Worm (Caenorhabditis elegans) whole organism, mixed stage, embryonic: Measurements from ENCODE around the gene pkn-1.

Experiments used
- M03D4.4 ChIP-seq: sonication (generic microtip); optimal IDR thresholded peaks from 2 replicates; lab custom pipeline; 2017; ENCODE audit warnings: mild to moderate bottlenecking, missing genetic modification characterization, missing compliant biosample characterization
- ceh-43 ChIP-seq: fragments of 200-800 bp; sonication (Bioruptor generic); optimal IDR thresholded peaks from 2 replicates; lab custom pipeline; 2018; ENCODE audit warnings: mild to moderate bottlenecking, missing genetic modification characterization, moderate library complexity, missing compliant biosample characterization
- ceh-83 ChIP-seq: fragments of 200-800 bp; sonication (Bioruptor generic); optimal IDR thresholded peaks from 2 replicates; lab custom pipeline; 2018; ENCODE audit warnings: mild to moderate bottlenecking, missing genetic modification characterization, missing compliant biosample characterization
- ces-1 ChIP-seq: fragments of 150-350 bp; optimal IDR thresholded peaks from 2 replicates; lab custom pipeline; 2014; ENCODE audit warnings: missing biosample characterization, missing genetic modification reagents, missing genetic modification characterization
- cnd-1 ChIP-seq: fragments of 200-800 bp; sonication (Bioruptor generic); optimal IDR thresholded peaks from 2 replicates; lab custom pipeline; 2018; ENCODE audit warnings: mild to moderate bottlenecking, missing genetic modification characterization, missing compliant biosample characterization
- drap-1 ChIP-seq: fragments of 200-800 bp; sonication (Bioruptor generic); optimal IDR thresholded peaks from 3 replicates; lab custom pipeline; 2018; ENCODE audit warnings: mild to moderate bottlenecking, missing genetic modification characterization, missing compliant biosample characterization
- elt-1 ChIP-seq: sonication (generic microtip); optimal IDR thresholded peaks from 2 replicates; lab custom pipeline; 2017; ENCODE audit warnings: missing genetic modification characterization, mild to moderate bottlenecking, missing compliant biosample characterization, antibody characterized with exemption, moderate library complexity, borderline replicate concordance; ENCODE audit not compliant: insufficient read depth
- elt-3 ChIP-seq: fragments of 150-350 bp; optimal IDR thresholded peaks from 2 replicates; lab custom pipeline; 2014; ENCODE audit warnings: missing biosample characterization, missing genetic modification characterization
- flh-1 ChIP-seq: fragments of 200-800 bp; sonication (Bioruptor generic); optimal IDR thresholded peaks from 2 replicates; lab custom pipeline; 2018; ENCODE audit warnings: mild to moderate bottlenecking, missing genetic modification characterization, moderate library complexity, missing compliant biosample characterization
- ham-2 ChIP-seq: fragments of 200-800 bp; sonication (Bioruptor generic); optimal IDR thresholded peaks from 2 replicates; lab custom pipeline; 2018; ENCODE audit warnings: mild to moderate bottlenecking, missing genetic modification characterization, missing compliant biosample characterization
- hlh-1 ChIP-seq: fragments of 150-350 bp; optimal IDR thresholded peaks from 2 replicates; lab custom pipeline; 2014; ENCODE audit warnings: missing biosample characterization, missing genetic modification reagents, missing genetic modification characterization
- lin-13 ChIP-seq: fragments of 150-350 bp; optimal IDR thresholded peaks from 2 replicates; lab custom pipeline; 2014; ENCODE audit warnings: missing biosample characterization, missing genetic modification characterization
- lsy-2 ChIP-seq: fragments of 150-350 bp; optimal IDR thresholded peaks from 2 replicates; lab custom pipeline; 2014; ENCODE audit warnings: missing biosample characterization, missing genetic modification characterization
- mep-1 ChIP-seq: fragments of 150-350 bp; optimal IDR thresholded peaks from 2 replicates; lab custom pipeline; 2017; ENCODE audit warnings: missing biosample characterization, missing genetic modification reagents, missing genetic modification characterization, inconsistent platforms
- mls-2 ChIP-seq: sonication (generic microtip); optimal IDR thresholded peaks from 2 replicates; lab custom pipeline; 2016; ENCODE audit warnings: mild to moderate bottlenecking, missing genetic modification characterization, moderate library complexity, missing compliant biosample characterization
- nhr-12 ChIP-seq: fragments of 150-350 bp; optimal IDR thresholded peaks from 2 replicates; lab custom pipeline; 2014; ENCODE audit warnings: missing biosample characterization, missing genetic modification characterization
- nhr-2 ChIP-seq: fragments of 150-350 bp; optimal IDR thresholded peaks from 2 replicates; lab custom pipeline; 2014; ENCODE audit warnings: missing biosample characterization, missing genetic modification characterization
- nhr-237 ChIP-seq: fragments of 150-350 bp; optimal IDR thresholded peaks from 2 replicates; lab custom pipeline; 2014; ENCODE audit warnings: missing biosample characterization, missing genetic modification characterization
- nhr-28 ChIP-seq: fragments of 150-350 bp; optimal IDR thresholded peaks from 2 replicates; lab custom pipeline; 2014; ENCODE audit warnings: missing biosample characterization, missing genetic modification characterization
- pha-4 ChIP-seq: fragments of 150-350 bp; optimal IDR thresholded peaks from 2 replicates; lab custom pipeline; 2018; ENCODE audit warnings: missing biosample characterization, missing genetic modification reagents, missing genetic modification characterization
- sem-2 ChIP-seq: fragments of 200-800 bp; sonication (Bioruptor generic); optimal IDR thresholded peaks from 2 replicates; lab custom pipeline; 2018; ENCODE audit warnings: mild to moderate bottlenecking, missing genetic modification characterization, missing compliant biosample characterization
- sptf-1 ChIP-seq: sonication (generic microtip); optimal IDR thresholded peaks from 2 replicates; lab custom pipeline; 2017; ENCODE audit warnings: mild to moderate bottlenecking, missing genetic modification characterization, moderate library complexity, missing compliant biosample characterization
- unc-120 ChIP-seq: sonication (generic microtip); optimal IDR thresholded peaks from 2 replicates; lab custom pipeline; 2017; ENCODE audit warnings: missing genetic modification characterization, missing compliant biosample characterization; ENCODE audit not compliant: poor library complexity, severe bottlenecking
- unc-39 ChIP-seq: fragments of 150-350 bp; optimal IDR thresholded peaks from 2 replicates; lab custom pipeline; 2014; ENCODE audit warnings: missing biosample characterization, missing genetic modification characterization
- unc-62 ChIP-seq: fragments of 150-350 bp; optimal IDR thresholded peaks from 2 replicates; lab custom pipeline; 2014; ENCODE audit warnings: missing biosample characterization, missing genetic modification reagents, missing genetic modification characterization
- zip-8 ChIP-seq: fragments of 150-350 bp; optimal IDR thresholded peaks from 2 replicates; lab custom pipeline; 2014; ENCODE audit warnings: missing biosample characterization, missing genetic modification characterization

pkn-1 gene

DNA sequence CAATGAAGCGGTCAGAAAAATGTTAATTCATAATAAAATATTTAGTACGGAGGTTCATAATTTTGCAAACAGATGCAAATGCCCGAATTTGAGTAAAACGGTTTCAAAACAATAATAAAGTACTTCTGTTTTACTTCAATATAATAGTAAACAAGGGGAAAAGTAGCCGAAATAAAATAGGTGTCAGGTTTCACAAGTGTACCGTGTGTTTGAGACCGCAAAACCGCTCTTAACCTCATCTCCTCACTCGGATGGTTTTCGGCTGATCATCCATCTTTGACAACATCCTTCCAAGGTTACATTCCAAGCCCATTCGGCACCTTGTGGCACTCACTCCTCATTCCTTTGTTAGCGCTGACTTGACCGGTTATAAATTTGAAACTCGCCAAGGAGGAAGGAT, 40.4 kb downstream of the pkn-1 start:
- no peak for TF ChIP-seq mep-1 (tag; lab: Kevin White, UChicago)
- no peak for TF ChIP-seq nhr-12 (tag; lab: Kevin White, UChicago)
- no peak for TF ChIP-seq mls-2 (tag; lab: Kevin White, UChicago)
- TF ChIP-seq ces-1 (GFP tag; lab: Kevin White, UChicago) = no peak
- TF ChIP-seq sptf-1 (tag; lab: Kevin White, UChicago) = no peak

DNA sequence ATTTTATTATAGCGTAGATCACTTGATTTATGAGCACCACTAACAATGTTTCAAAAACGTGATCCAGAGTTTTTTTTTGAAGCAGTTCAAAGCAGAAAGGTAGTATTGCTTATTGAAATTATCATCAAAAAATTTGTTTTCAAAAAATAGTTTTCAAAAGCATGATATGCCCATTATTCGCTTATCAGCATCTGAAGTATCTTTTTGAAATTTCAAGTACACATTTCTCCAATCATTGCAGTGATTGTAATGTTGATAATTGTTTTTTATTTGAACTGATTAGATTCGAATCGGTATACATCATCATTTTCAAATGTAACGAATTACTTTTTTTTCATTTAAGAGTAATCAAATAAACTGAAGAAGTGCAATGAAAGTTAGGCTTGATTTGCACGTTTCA, 43.7 kb downstream of the pkn-1 start:
- TF ChIP-seq elt-1 (tag; lab: Kevin White, UChicago) (no peak), drap-1 (GFP tag; lab: Kevin White, UChicago) (no peak), flh-1 (GFP tag; lab: Kevin White, UChicago) (no peak), cnd-1 (tag; lab: Kevin White, UChicago) (no peak)
- TF ChIP-seq, all 35 proteins: peak for 0

- TF ChIP-seq nhr-237 (tag; lab: Kevin White, UChicago) = no peak
- TF ChIP-seq ham-2 (GFP tag; lab: Kevin White, UChicago) = no peak
- TF ChIP-seq sptf-1 (tag; lab: Kevin White, UChicago) = no peak
- TF ChIP-seq ceh-83 (GFP tag; lab: Kevin White, UChicago) = no peak
- no peak for TF ChIP-seq nhr-28 (tag; lab: Kevin White, UChicago)
- TF ChIP-seq mls-2 (tag; lab: Kevin White, UChicago) = no peak
- TF ChIP-seq lsy-2 = no peak
- TF ChIP-seq sem-2 (GFP tag; lab: Kevin White, UChicago) = no peak
- TF ChIP-seq hlh-1 (tag; lab: Kevin White, UChicago) = no peak
- no peak for TF ChIP-seq zip-8 (tag; lab: Kevin White, UChicago)
- no peak for TF ChIP-seq drap-1 (GFP tag; lab: Kevin White, UChicago)
- no peak for TF ChIP-seq nhr-2
Observed at ce11 chrX:10443836-10444235, 46.8 kb downstream of the pkn-1 start, which contains the start of gene C39B10.3. Gene C39B10.3 (plus strand): TSS chrX:10444136.

- TF ChIP-seq elt-3 (no peak), nhr-12 (tag; lab: Kevin White, UChicago) (no peak), unc-120 (no peak), mep-1 (tag; lab: Kevin White, UChicago) (no peak), pha-4 (tag; lab: Kevin White, UChicago) (no peak), lin-13 (no peak), ham-2 (GFP tag; lab: Kevin White, UChicago) (no peak), ces-1 (GFP tag; lab: Kevin White, UChicago) (no peak), sptf-1 (tag; lab: Kevin White, UChicago) (no peak), unc-39 (tag; lab: Kevin White, UChicago) (no peak)
Observed at ce11 chrX:10444705-10445104, 47.7 kb downstream of the pkn-1 start, which contains the start of gene C39B10.4. Gene C39B10.4 (plus strand): TSS chrX:10445005.

- TF ChIP-seq sem-2 (GFP tag; lab: Kevin White, UChicago) = no peak
- TF ChIP-seq M03D4.4 (tag; lab: Kevin White, UChicago) = no peak
- no peak for TF ChIP-seq nhr-12 (tag; lab: Kevin White, UChicago)
- no peak for TF ChIP-seq nhr-28 (tag; lab: Kevin White, UChicago)
- no peak for TF ChIP-seq nhr-237 (tag; lab: Kevin White, UChicago)
- TF ChIP-seq lin-13 = no peak
- TF ChIP-seq ham-2 (GFP tag; lab: Kevin White, UChicago) = no peak
- TF ChIP-seq ceh-43 (GFP tag; lab: Kevin White, UChicago) = no peak
- no peak for TF ChIP-seq unc-62
- TF ChIP-seq elt-1 (tag; lab: Kevin White, UChicago) = no peak
Observed at ce11 chrX:10446982-10447381, 49.9 kb downstream of the pkn-1 start, which contains the start of gene C39B10.5. Gene C39B10.5 (plus strand): TSS chrX:10447343.
